Worm (Caenorhabditis elegans): ENCODE results near the gene T20D4.15.
A peak's percentile ranks its signal among the peaks of the same experiment; 100 is the strongest.
"Not testable (repeated sequence)": the region's sequence is repeated elsewhere in the genome, so short reads cannot be mapped to it uniquely, and the experiment has no call there.

Gene T20D4.15

DNA sequence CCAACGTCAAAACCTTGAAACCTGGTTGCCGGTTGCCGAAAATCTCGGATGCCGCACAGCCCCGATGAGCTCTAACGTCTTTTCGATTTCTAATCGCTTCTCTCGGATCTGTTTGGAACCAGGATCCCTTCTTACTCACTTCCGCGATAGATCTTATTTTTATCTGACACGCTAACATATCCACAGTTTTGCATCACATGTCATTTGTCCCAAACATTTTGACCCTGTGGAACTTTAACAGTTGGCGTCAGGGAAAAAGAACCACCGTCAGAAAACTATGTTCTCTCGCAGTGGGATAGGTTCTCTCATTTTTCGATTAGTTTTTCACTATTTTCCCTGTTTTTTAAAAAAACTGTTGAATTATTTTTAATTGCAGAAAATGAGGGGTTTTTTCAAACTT is 3.8 kb upstream of the T20D4.15 start, which contains the start of gene T20D4.11:
TSS of gene T20D4.11 (plus strand) at position 377 of the 400 bp plus-strand sequence.
- TF ChIP-seq lsy-2 (tag; optimal IDR thresholded peaks at IDR 0.05): peak in 1 of 2 experiments; percentile 32
- TF ChIP-seq snpc-4 (tag; optimal IDR thresholded peaks at IDR 0.05): no peak
- TF ChIP-seq ztf-4 (tag; optimal IDR thresholded peaks at IDR 0.05): no peak
- TF ChIP-seq sma-9 (GFP tag; optimal IDR thresholded peaks at IDR 0.05): peak; percentile 77
- TF ChIP-seq sma-9 (tag; optimal IDR thresholded peaks at IDR 0.05): no peak
- TF ChIP-seq C34F6.9 (tag; optimal IDR thresholded peaks at IDR 0.05): peak; percentile 0

DNA sequence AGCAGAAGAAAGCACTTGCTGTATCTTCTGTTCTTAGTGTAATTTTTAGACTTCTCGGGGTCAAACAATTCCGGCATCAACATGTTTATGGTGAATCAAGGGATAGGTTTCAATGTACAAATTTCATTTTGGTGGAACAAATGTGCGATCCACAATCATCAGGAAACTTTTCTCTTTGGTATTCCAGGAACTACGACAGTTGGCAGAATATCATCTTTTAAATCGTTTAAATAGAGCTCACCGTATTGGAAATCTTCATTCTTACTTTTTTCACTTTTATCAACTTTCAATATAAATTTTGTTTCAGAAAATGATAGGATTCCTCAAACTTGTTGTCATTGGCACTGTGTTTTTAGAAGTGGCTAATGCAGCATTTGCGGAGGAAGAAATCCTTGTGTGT is 2.2 kb upstream of the T20D4.15 start, which contains the start of gene T20D4.12:
TSS of gene T20D4.12 (plus strand) at position 301 of the 400 bp plus-strand sequence.
- TF ChIP-seq lin-13 (GFP tag; optimal IDR thresholded peaks at IDR 0.05); zag-1 (tag; optimal IDR thresholded peaks at IDR 0.05); ZK546.5 (tag; optimal IDR thresholded peaks at IDR 0.05): not testable (repeated sequence)

DNA sequence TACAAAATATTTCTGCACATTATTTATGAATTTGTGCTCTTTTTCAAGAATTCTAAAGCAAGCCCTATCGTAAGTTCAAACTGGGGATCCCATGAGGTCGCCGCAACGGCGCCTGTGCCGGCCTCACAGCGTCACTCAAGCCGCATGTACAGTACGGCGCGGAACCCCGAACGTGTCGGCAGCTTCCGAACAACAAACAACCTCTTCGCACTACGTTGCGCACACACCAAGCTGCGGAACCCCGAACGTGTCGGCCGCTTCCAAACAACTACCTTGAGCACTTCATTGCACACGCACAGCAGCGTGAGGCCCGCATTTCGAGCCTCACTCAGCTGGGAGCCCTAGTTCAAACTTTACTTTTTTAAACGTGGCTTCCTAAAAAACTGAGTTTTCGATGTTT is 479 bp downstream of the T20D4.15 start:
- TF ChIP-seq unc-55 (GFP tag; optimal IDR thresholded peaks at IDR 0.05) (no peak), nhr-23 (tag; optimal IDR thresholded peaks at IDR 0.05) (no peak), nhr-10 (tag; optimal IDR thresholded peaks at IDR 0.05) (no peak), sma-9 (GFP tag; optimal IDR thresholded peaks at IDR 0.05) (no peak), sma-9 (tag; optimal IDR thresholded peaks at IDR 0.05) (no peak), sem-4 (tag; optimal IDR thresholded peaks at IDR 0.05) (no peak), nhr-77 (tag; optimal IDR thresholded peaks at IDR 0.05) (no peak), peb-1 (tag; optimal IDR thresholded peaks at IDR 0.05) (no peak), ama-1 (optimal IDR thresholded peaks at IDR 0.05) (no peak), ceh-16 (tag; optimal IDR thresholded peaks at IDR 0.05) (no peak), R02D3.7 (tag; optimal IDR thresholded peaks at IDR 0.05) (no peak), mbf-1 (tag; optimal IDR thresholded peaks at IDR 0.05) (no peak), elt-1 (tag; optimal IDR thresholded peaks at IDR 0.05) (no peak), ceh-82 (tag; optimal IDR thresholded peaks at IDR 0.05) (no peak), nhr-12 (tag; optimal IDR thresholded peaks at IDR 0.05) (no peak), nhr-11 (tag; optimal IDR thresholded peaks at IDR 0.05) (no peak), aly-2 (tag; optimal IDR thresholded peaks at IDR 0.05) (no peak), lin-13 (GFP tag; optimal IDR thresholded peaks at IDR 0.05) (no peak), mdl-1 (tag; optimal IDR thresholded peaks at IDR 0.05) (no peak), unc-39 (tag; optimal IDR thresholded peaks at IDR 0.05) (no peak)

DNA sequence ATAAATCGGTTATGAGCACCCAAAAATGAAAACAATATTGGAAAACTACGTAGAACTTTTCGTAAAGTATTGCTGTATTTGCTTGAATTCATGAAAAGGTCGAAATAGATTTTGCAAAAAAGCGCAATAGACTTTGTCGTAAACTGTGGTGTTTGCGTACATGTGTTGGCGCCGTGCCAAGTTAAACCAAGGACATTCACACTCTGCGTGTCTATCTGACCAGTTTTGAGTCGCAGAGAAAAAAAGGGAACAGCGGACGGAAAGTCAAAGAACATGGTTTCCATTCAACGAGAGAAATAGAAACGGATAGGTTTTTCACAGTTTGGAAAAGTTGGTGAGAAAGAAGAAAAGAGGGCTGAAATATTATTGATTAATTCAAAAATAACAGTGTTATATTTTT is 3.5 kb downstream of the T20D4.15 start:
- TF ChIP-seq ceh-16 (tag; optimal IDR thresholded peaks at IDR 0.05) (no peak), nhr-129 (tag; optimal IDR thresholded peaks at IDR 0.05) (peak; percentile 89), lin-11 (tag; optimal IDR thresholded peaks at IDR 0.05) (peak; percentile 37), ama-1 (optimal IDR thresholded peaks at IDR 0.05) (no peak), blmp-1 (tag; optimal IDR thresholded peaks at IDR 0.05; ENCODE audit: insufficient read depth) (peak; percentile 29), fos-1 (tag; optimal IDR thresholded peaks at IDR 0.05) (peak; percentile 89), nhr-6 (tag; optimal IDR thresholded peaks at IDR 0.05) (peak; percentile 83), nhr-25 (tag; optimal IDR thresholded peaks at IDR 0.05) (peak; percentile 96), sma-3 (GFP tag; optimal IDR thresholded peaks at IDR 0.05) (peak; percentile 88), gmeb-1 (tag; optimal IDR thresholded peaks at IDR 0.05) (peak; percentile 73), nhr-11 (tag; optimal IDR thresholded peaks at IDR 0.05) (no peak), unc-39 (tag; optimal IDR thresholded peaks at IDR 0.05) (no peak), dmd-4 (tag; optimal IDR thresholded peaks at IDR 0.05) (no peak), lsy-2 (tag; optimal IDR thresholded peaks at IDR 0.05) (peak; percentile 51 to 85), sem-4 (tag; optimal IDR thresholded peaks at IDR 0.05) (peak; percentile 73), peb-1 (tag; optimal IDR thresholded peaks at IDR 0.05) (no peak), nhr-21 (tag; optimal IDR thresholded peaks at IDR 0.05) (peak; percentile 84), ZK546.5 (tag; optimal IDR thresholded peaks at IDR 0.05) (no peak), snpc-4 (tag; optimal IDR thresholded peaks at IDR 0.05) (peak; percentile 63), sma-9 (GFP tag; optimal IDR thresholded peaks at IDR 0.05) (peak; percentile 99), sma-9 (tag; optimal IDR thresholded peaks at IDR 0.05) (peak; percentile 58), nhr-12 (tag; optimal IDR thresholded peaks at IDR 0.05) (no peak), aly-2 (tag; optimal IDR thresholded peaks at IDR 0.05) (no peak), egl-27 (tag; optimal IDR thresholded peaks at IDR 0.05) (peak; percentile 90), lin-13 (GFP tag; optimal IDR thresholded peaks at IDR 0.05) (peak; percentile 76), mab-5 (tag; optimal IDR thresholded peaks at IDR 0.05) (peak; percentile 18), mdl-1 (tag; optimal IDR thresholded peaks at IDR 0.05) (peak in 1 of 2 experiments; percentile 60), unc-55 (GFP tag; optimal IDR thresholded peaks at IDR 0.05) (peak; percentile 63), F13H6.1 (tag; optimal IDR thresholded peaks at IDR 0.05) (peak; percentile 90), C34F6.9 (tag; optimal IDR thresholded peaks at IDR 0.05) (peak; percentile 86), zag-1 (tag; optimal IDR thresholded peaks at IDR 0.05) (peak; percentile 42), crh-2 (tag; optimal IDR thresholded peaks at IDR 0.05) (peak; percentile 84), Y55F3AM.14 (GFP tag; optimal IDR thresholded peaks at IDR 0.05) (peak; percentile 56)

Data from whole organism, L2 larva.